Fruit fly (Drosophila melanogaster): Measurements from ENCODE around the gene Elovl7.

Elovl7 gene

DNA sequence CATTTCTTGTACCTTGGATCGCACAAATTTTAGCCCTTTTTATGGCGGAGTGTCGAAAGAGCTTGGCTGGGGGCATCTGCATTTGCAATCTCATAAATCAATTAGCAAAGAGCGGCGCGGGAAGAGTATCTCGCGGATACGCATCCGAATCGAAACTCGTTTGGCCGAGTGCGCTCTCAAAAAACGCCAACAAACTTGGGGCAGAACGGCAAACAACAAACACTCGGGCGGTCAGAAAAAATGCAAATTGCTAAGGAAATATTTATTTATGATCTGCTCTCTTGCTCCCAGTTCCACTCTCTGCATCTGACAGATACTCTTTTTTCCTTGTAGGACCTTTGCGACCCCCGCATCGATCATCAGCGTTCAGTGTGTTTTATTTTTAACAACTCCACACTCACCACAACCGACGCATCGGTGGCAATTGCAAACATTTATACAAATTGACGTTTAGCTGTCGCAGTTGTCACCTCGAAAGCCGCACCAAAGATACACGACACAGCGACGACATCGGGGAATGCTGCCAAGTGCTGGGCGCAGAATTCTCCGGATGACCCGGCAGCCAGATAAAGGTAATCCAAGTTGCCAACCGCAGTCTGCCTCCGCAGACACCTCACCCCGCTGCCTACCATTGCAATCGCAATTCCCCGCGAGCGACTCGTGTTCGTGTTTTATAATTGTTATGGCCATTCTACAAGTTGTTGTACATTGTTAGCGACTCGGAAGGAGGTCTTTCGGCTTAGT, 26.5 kb downstream of the Elovl7 start:
- TF ChIP-seq noc (tag; optimal IDR thresholded peaks at IDR 0.05), result no peak

DNA sequence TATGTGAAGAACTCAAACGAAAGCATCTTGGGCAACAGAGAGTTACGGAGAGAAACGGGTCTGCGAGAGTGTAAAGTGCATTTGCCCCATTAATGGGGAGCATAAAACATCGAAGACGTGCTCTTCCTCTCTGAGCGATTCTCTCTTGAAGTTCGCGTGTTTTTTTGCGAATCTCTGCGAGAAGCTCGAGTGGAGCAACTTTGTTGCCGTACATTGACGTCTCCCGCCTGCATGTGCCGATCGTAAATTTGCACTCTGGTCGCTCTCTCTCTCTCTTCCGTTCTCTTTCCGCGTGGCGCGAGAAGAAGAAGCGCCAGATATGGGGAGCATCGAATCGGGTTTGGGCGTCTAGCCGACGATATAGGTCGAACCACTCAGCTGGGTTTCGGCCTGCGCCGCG, 27.9 kb downstream of the Elovl7 start:
- TF ChIP-seq noc (tag; optimal IDR thresholded peaks at IDR 0.05), result no peak

DNA sequence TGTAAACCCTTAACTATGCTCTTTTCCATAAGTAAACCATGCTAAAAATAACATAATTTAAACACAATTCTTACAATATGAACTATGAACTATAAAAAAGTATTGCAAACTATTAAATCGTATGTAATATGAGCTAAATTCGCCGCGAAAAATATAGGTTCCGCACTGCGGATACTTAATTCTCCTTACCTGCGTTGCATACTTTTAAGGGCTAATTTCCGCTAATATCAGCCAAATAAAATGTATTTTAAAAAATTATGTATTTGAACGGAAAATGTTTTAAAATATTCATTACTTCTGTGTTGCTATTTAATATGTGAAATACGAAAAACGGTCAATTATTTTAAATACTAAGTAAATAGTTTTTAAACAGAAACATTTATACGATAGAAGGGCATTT, 28.3 kb downstream of the Elovl7 start, which contains the start of gene dsx:
TSS of gene dsx (minus strand) at position 62 of the 400 bp plus-strand sequence.
- TF ChIP-seq noc (tag; optimal IDR thresholded peaks at IDR 0.05), result no peak

DNA sequence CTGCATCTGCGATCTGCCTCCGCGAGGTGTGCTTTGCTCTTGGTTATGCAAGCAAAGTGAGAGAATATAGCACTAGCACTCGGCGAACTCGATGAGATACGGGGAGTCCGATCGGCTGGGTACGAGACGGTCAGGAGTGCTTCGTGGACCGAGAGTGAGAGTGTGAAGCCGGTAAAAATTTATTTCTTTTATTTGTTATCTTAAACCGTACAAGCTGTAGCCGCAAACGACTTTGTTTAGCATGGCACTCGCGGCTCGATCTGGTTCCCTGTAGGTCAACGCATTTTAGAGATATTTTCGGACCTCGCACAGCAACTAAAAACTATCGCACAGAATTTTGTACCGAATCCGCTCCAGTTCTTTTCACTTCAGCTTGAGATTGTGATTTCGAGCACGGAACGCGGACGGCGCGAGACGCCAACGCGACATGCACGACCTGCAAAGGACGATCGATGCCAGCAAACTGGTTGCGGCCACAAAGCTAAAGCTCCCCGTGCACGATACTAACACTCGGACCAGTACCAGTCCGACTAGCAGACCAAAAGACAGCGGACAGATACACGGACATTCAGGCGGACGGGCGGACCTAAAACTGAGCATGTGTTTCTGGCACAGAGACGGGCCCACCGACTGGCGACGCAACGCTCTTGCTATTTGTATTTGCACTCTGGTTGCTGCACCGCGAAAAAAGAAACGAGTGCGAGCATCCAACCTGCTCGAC, 28.9 kb downstream of the Elovl7 start:
- no peak for TF ChIP-seq noc (tag; optimal IDR thresholded peaks at IDR 0.05)

DNA sequence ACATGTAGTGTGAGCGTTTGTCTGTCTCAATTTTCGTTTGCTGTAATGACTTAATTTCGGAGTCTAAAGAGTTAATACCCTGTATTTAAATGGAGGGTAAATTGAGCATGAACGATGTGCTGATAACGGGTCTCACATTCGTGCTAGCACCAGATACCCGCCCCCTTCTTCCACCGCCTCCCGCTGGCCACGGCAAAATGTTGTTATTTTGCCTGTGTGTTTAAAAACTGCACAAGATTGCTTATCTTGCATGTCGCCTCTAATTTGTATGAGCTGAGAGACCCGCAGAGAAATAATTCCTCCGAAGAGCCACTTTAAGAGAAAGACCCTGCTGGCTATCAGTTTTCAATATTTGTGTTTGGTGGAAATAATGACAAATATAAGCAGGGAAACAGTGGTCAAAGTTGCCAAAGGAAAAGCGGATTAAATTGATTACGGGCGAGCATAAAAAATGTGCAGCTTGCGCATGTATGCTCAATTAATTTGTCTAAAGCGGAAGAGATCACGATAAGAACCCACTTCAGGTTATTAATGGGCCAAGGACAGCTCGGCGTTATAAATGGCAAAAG, 30.8 kb downstream of the Elovl7 start:
- peak; percentile 19 for TF ChIP-seq noc (tag; optimal IDR thresholded peaks at IDR 0.05)

DNA sequence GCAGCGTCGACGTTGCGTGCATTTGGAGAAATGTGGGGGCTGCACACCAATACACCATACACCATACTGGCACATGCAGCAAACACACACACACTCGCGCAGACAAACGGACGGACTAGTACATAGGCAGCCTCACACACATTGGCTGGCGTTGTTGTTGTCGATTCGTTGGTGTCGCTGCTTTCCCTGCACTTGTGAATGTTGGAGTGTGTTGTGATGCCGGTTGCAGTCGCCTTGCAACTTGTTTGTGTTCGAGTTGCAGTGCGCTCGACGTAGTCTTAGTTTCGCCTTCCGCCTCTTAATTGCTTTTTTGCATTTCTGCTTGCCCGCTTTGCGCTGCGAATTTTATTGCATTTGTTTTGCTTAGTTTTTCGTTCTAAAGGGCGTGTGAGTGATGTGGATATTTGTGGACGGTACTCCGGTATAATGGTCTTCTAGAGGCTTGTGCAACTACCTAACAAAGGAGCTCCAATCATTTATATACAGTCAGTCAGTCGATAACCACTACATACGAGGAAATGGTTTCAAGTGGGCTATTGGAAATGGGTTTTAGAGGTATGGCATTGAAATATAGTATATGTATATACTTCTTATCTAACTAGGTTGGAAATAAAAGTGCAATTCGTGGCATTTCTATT, 32.0 kb downstream of the Elovl7 start:
- no peak for TF ChIP-seq noc (tag; optimal IDR thresholded peaks at IDR 0.05)

DNA sequence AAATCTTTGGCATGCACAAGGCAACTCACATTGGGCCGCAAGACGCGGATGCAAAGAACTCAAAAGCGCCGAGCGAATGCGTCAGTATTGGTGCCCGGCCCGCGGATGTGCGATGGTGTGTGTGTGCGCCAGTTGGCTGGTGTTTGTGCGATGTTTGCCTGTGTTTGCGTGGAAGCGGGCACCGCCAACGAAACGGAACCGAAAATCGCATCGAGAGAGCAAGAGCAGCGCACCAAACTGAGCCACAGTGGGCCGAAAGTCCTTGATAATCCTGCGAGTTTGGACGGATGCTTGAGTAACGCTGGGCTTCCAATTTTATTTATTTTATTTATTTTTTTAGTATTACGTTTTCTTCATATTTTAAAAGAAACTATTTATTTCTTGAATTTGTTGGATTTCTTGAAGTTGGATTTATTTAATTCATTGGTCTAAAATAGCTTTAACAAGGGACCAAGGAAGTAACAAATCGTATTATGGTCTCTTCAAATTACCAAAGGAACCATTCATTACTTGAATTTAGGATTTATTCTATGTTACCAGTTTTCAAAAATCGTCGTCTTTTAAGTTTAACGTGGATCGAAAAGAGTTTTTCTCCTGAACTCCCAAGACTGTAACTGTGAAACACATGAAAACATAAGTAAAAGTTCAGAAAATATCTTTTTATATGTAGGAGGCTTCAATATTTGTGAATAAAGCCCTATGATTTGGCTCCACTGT, 32.7 kb downstream of the Elovl7 start:
- TF ChIP-seq noc (tag; optimal IDR thresholded peaks at IDR 0.05), result no peak

DNA sequence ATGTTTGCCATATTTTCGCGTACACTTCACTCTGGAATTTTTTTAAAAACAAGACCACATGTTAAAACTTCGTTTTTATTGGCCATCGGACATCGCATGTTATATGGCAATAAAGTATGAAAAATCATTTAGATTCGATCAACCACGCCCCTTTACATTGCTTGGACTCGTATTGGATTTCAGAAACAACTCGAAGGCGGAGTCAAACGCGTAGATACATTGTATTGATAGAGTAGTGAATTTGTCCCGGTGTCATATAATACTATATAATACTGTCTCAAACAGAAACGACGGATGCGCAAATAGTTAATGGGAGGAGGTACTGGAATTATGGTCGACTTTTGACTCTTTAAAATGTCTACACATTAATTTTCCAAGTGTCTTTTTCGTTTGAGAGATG, 34.3 kb downstream of the Elovl7 start:
- no peak for TF ChIP-seq noc (tag; optimal IDR thresholded peaks at IDR 0.05)

DNA sequence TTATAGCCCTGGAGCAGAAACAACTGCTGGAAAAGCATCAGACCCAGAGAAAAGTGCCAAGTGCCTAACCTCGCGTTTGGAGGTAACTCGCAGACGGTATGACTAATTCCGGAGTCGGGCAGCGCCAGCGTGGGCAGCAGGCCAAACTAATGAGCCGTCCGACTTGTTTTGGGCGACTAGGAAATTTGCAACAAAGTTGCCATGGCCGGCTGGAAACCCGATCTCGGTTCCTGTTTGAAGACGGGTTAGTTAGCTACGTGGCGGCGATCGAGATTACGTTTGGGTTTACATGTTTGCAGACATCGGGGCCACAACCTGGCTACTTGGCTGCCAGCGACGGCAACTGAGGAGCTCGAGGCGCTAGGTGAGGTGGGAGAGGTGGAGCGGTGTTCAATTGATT, 38.6 kb downstream of the Elovl7 start:
- TF ChIP-seq noc (tag; optimal IDR thresholded peaks at IDR 0.05), result no peak

DNA sequence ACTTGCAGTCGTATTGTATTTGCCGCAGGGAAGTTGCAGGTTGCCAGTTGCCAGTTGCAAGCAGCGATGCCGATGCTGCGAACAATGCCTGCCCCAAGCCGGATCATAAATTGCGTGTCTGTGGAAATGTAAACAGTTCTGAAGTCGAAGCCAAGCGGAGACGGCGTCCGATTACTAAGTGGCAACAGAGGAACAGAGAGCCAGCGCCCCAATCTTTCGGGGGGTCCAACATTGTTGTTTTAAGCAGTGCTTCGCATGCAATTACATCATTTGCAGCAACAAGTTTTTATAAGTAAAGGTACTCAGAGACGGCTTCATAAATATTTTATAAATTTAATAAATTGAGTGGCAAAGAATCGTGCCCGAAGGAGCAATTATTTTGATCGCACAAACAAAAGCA, 41.2 kb downstream of the Elovl7 start:
- TF ChIP-seq noc (tag; optimal IDR thresholded peaks at IDR 0.05), result no peak

DNA sequence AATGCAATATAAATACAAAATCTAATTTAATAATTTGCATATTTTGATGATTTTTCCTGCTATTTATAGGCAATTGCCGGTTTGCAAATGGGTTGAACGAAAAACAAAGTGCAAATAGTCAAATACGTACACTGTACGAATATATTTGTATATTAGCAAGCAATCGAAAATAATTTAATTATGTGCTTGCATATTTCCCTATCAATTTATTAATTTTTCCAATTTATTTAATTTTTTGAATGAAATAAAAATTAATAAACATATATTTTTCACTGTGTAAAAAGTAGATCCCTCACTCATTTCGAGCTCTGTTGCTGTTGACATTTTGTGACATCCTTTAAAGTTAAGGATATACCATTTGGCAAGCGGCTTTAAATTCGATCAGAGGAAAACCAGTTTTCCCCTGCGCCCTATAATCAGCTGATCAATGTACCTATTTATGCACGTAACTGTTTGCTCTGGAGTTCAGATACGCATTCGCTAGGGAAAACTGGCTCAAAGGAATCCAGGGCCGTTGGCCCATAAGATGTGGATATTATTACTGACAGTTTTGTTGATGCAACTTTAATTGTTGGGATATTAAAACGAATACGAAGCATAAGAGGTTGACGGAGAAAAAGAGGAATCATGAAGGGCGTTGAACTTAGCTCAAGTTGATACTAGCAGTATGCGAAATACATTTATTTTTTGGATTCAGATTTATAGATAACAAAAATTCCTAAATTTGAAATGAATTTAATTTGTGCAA, 42.4 kb downstream of the Elovl7 start:
- TF ChIP-seq noc (tag; optimal IDR thresholded peaks at IDR 0.05), result no peak

DNA sequence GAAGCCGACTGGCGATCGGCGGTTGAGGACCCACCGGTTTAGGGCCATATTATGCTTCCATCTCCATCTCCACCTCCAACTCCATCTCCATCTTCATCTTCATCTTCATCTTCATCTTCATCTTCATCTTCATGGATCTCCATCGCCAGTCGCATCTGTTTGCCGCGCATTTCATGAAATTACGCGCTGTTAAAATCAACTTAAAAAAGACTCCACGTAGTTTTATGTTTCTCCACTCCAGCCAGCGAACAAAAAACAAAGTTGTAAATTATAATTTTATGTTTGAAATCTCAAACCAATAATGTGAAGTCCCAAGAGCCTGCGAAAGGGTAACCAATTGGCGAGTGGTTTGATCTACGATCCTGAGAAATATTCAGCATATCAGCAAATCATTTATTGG, 45.5 kb downstream of the Elovl7 start:
- no peak for TF ChIP-seq noc (tag; optimal IDR thresholded peaks at IDR 0.05)

DNA sequence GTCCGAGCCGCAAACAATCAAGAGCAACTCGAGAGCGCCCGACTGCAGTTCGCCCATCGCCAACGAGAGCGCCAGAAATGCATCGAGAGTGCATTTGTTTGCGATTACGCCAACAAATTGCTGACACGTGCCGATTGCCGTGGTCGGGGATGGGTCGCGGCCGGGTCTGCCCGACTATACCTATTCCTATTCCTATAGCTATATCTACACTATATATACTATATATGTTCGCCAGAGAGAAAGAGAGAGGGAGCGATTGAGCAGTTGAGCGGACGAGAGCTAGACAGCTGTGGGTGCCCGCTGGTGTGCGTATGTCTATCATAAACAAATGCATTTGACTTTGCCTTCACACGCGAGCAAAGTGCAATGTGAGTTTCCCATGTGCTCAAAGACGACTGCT, 48.3 kb downstream of the Elovl7 start:
- TF ChIP-seq noc (tag; optimal IDR thresholded peaks at IDR 0.05), result no peak

DNA sequence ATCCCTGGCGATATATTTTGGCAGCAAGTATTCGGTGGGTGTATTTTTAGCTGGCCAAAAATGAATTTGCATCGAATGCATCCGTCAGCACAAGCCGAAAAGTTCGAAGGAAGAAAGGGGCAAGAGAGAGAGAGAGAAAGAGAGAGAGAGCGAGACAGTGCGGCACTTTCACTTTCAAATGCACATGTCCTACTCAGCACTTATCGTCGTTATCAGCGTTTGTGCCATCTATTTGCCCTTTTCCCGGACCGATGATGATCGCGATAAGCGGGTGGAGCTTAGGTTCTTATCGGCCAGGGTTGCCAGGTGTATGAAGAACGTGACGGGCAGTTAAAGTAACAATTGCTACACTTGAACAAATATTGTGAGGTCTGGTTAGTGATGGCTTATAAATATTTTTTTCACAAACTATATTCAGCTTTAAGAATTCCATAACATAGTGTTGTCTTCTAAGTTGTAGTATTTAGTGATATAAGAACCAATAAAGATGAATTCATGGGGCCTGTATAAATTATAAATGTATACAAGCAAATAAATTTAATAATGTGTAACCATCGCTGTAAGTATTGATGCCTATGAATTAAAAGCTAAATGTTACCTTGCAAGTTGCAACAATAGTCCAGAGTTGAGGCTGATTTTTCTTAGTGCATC, 50.8 kb downstream of the Elovl7 start:
- TF ChIP-seq noc (tag; optimal IDR thresholded peaks at IDR 0.05), result no peak
